Fruit fly (Drosophila melanogaster): Measurements from ENCODE around the gene CG46318.
A peak's percentile ranks its signal among the peaks of the same experiment; 100 is the strongest.

The CG46318 gene

DNA sequence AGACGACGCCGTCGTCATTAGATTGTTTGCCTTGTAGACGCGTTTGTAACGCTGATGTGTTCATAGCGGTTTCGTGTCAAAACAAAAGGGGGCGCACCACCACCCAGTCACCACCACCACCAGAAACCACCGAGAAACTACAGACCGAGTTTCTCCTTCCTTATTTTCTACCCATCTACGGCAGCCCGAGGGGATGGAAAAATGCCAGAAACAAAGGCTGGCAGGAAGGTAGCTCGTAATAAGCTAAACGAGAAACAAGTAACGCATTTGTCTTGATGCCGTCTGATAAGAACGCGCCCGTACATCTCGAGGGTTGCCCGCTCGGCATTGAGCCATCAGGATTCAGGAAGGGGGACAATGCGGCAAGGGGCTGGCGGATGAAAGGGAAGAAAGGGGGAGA lies 27.1 kb downstream of the CG46318 start:
- TF ChIP-seq CG15710 (tag; optimal IDR thresholded peaks at IDR 0.05) (no peak), CG17806 (tag; optimal IDR thresholded peaks at IDR 0.05) (no peak), CG12605 (GFP tag; IDR thresholded peaks at IDR 0.05) (no peak)

DNA sequence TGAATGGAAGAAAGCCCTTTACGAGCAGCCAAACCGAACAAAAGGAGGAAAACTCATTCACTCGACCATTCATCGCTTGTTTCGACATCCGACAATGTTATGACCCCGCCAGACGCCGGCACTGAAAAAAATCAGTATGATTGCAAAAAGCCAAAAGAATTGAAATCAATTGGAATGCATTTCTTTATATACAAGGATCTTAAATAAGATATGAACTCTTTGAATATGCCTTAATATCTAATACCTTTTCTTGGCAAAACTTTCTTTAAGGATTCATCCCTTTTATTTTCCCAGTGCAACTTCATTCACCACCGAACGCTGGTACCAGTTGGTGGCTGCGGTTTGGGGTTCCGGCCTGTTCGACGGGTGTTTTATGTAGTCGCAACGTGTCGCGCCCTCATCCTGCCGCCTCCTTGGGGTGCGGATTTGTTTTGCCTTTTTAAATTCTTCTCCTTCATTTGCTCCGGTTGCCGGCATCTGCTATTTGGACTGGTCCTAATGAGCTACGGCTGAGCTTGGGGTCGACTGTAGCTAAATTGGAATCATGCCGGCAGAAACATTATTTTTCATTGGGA lies 39.5 kb downstream of the CG46318 start:
- TF ChIP-seq Pif1B (GFP tag; optimal IDR thresholded peaks at IDR 0.05), result peak; percentile 43
- no peak for TF ChIP-seq CG32121 (GFP tag; IDR thresholded peaks at IDR 0.05)
- no peak for TF ChIP-seq CG9948 (tag; optimal IDR thresholded peaks at IDR 0.05)
- TF ChIP-seq Pif1A (GFP tag; optimal IDR thresholded peaks at IDR 0.05), result peak; percentile 53
- no peak for TF ChIP-seq EcR (GFP tag; optimal IDR thresholded peaks at IDR 0.05)
- TF ChIP-seq rn (GFP tag; IDR thresholded peaks at IDR 0.05), result no peak
- no peak for TF ChIP-seq CG17806 (tag; optimal IDR thresholded peaks at IDR 0.05)
- peak; percentile 37 for TF ChIP-seq CG34367 (tag; optimal IDR thresholded peaks at IDR 0.05)
- peak; percentile 41 for TF ChIP-seq gl (tag; optimal IDR thresholded peaks at IDR 0.05)
- peak; percentile 79 for TF ChIP-seq CG8159 (tag; optimal IDR thresholded peaks at IDR 0.05)
- TF ChIP-seq Ets98B (GFP tag; IDR thresholded peaks at IDR 0.05), result no peak
- no peak for TF ChIP-seq D1 (tag; optimal IDR thresholded peaks at IDR 0.05)
- peak; percentile 73 for TF ChIP-seq CG15710 (tag; optimal IDR thresholded peaks at IDR 0.05)
- TF ChIP-seq CG8301 (tag; optimal IDR thresholded peaks at IDR 0.05), result no peak
- no peak for TF ChIP-seq CG10348 (GFP tag; IDR thresholded peaks at IDR 0.05)
- no peak; the same call in 1 of the 2 replicates for TF ChIP-seq CG12605 (GFP tag; IDR thresholded peaks at IDR 0.05)
- no peak for TF ChIP-seq CG4496 (GFP tag; IDR thresholded peaks at IDR 0.05)
- no peak for TF ChIP-seq Snoo (tag; optimal IDR thresholded peaks at IDR 0.05)
- peak; percentile 42 for TF ChIP-seq CG14655 (GFP tag; optimal IDR thresholded peaks at IDR 0.05)
- TF ChIP-seq CG13204 (GFP tag; optimal IDR thresholded peaks at IDR 0.05), result peak; percentile 9
- no peak; the same call in 2 of the 3 replicates for TF ChIP-seq fd96Ca (GFP tag; IDR thresholded peaks at IDR 0.05)

DNA sequence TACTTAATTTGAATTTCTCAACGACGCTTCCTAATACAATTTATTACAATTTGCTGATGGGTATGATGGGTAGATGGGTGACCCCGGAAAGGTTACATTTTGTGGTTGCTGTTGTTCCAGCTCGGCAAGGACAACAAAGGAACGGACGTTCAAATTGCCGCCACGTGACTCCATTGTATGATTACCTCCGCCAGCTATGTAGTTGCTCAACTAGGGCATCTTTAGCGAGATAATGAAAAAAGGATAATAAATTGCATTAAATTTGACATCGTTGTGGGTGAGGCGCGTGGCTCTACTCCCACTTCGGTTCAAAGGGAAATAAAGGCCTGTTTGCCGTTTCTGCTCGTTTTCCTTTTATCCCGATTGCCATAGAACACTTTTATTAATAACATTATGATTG lies 41.0 kb downstream of the CG46318 start:
- TF ChIP-seq Pif1A (GFP tag; optimal IDR thresholded peaks at IDR 0.05), result no peak
- TF ChIP-seq CG10348 (GFP tag; IDR thresholded peaks at IDR 0.05), result no peak
- no peak for TF ChIP-seq Snoo (tag; optimal IDR thresholded peaks at IDR 0.05)
- TF ChIP-seq CG9948 (tag; optimal IDR thresholded peaks at IDR 0.05), result no peak
- TF ChIP-seq Ets98B (GFP tag; IDR thresholded peaks at IDR 0.05), result no peak
- TF ChIP-seq D1 (tag; optimal IDR thresholded peaks at IDR 0.05), result no peak
- TF ChIP-seq rn (GFP tag; IDR thresholded peaks at IDR 0.05), result no peak

DNA sequence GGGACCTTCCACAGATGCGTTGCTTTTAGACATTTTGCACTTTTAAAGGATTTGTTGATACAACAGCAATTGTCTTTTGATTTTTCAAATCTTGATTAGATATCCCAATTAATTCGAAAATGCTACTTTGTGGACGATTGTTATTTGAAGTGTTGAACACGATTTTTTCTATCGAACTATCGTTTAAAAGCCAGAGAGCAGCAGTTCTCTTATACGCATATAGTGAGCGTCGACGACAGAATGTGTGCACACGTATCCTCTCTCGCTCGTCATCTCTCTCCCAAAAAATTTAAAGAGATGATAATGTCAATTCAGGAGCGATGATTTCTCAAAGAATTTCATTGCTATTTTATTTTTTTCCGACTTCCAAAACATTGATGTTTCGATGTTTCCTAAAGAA lies 42.1 kb downstream of the CG46318 start, which contains the start of gene CG34283:
TSS of gene CG34283 (minus strand) at position 101 of the 400 bp plus-strand sequence.
- TF ChIP-seq CG32121 (GFP tag; IDR thresholded peaks at IDR 0.05) (no peak), gl (tag; optimal IDR thresholded peaks at IDR 0.05) (no peak)

DNA sequence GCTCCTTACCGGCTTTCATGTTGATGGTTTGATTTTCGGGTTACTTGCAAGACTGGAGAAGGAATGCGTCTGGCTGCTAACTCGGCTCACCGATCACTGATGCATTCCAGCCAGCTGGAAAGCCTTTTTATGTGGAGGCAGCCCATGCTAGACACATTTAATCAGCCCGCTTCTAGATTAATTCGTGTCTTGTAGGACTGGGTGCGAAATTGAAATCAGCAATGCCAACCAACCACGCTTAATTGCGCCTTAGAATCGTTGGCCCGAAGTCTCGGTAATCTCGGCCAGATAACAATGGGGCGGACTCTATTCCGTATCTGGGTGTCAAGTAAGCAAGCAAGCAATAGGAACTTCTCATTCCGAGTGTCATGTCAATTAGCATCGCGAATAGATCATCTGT lies 45.9 kb downstream of the CG46318 start, which contains the start of gene CG7714:
TSS of gene CG7714 (minus strand) at position 101 of the 400 bp plus-strand sequence.
- TF ChIP-seq Ets98B (GFP tag; IDR thresholded peaks at IDR 0.05), result no peak
- no peak for TF ChIP-seq CG15710 (tag; optimal IDR thresholded peaks at IDR 0.05)
- no peak for TF ChIP-seq gl (tag; optimal IDR thresholded peaks at IDR 0.05)
- TF ChIP-seq CG10348 (GFP tag; IDR thresholded peaks at IDR 0.05), result no peak

DNA sequence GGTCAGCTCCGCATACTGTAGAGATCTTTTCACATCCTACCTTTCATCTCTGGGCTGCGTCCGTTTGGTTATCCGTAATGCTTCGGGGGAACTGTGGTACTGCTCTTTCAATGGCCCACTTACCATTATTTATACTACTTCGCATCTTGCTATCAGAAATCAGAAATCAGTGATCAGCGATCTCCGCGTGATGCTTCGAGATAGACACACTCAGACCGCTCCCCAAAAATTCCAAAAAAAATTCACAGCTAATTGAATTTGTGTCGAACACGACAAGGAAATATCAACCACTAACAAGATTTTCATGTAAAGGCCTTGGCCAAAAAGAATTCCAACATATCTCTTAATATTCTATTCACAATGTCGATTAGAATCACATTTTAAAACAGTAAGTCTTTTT lies 48.0 kb downstream of the CG46318 start, which contains the start of gene CG7715:
TSS of gene CG7715 (minus strand) at position 101 of the 400 bp plus-strand sequence.
- no peak for TF ChIP-seq Ets98B (GFP tag; IDR thresholded peaks at IDR 0.05)
- no peak for TF ChIP-seq CG9948 (tag; optimal IDR thresholded peaks at IDR 0.05)
- TF ChIP-seq CG4496 (GFP tag; IDR thresholded peaks at IDR 0.05), result no peak
- no peak for TF ChIP-seq CG12605 (GFP tag; IDR thresholded peaks at IDR 0.05)
- no peak for TF ChIP-seq D1 (tag; optimal IDR thresholded peaks at IDR 0.05)
- no peak for TF ChIP-seq gl (tag; optimal IDR thresholded peaks at IDR 0.05)
- no peak for TF ChIP-seq CG13204 (GFP tag; optimal IDR thresholded peaks at IDR 0.05)
- TF ChIP-seq Pif1B (GFP tag; optimal IDR thresholded peaks at IDR 0.05), result no peak
- no peak for TF ChIP-seq CG34367 (tag; optimal IDR thresholded peaks at IDR 0.05)
- no peak for TF ChIP-seq CG10348 (GFP tag; IDR thresholded peaks at IDR 0.05)
- TF ChIP-seq CG8159 (tag; optimal IDR thresholded peaks at IDR 0.05), result no peak
- TF ChIP-seq rn (GFP tag; IDR thresholded peaks at IDR 0.05), result no peak
- no peak for TF ChIP-seq CG32121 (GFP tag; IDR thresholded peaks at IDR 0.05)
- TF ChIP-seq fd96Ca (GFP tag; IDR thresholded peaks at IDR 0.05), result no peak
- TF ChIP-seq CG14655 (GFP tag; optimal IDR thresholded peaks at IDR 0.05), result no peak
- TF ChIP-seq CG17806 (tag; optimal IDR thresholded peaks at IDR 0.05), result no peak
- TF ChIP-seq CG15710 (tag; optimal IDR thresholded peaks at IDR 0.05), result no peak
- TF ChIP-seq EcR (GFP tag; optimal IDR thresholded peaks at IDR 0.05), result no peak

DNA sequence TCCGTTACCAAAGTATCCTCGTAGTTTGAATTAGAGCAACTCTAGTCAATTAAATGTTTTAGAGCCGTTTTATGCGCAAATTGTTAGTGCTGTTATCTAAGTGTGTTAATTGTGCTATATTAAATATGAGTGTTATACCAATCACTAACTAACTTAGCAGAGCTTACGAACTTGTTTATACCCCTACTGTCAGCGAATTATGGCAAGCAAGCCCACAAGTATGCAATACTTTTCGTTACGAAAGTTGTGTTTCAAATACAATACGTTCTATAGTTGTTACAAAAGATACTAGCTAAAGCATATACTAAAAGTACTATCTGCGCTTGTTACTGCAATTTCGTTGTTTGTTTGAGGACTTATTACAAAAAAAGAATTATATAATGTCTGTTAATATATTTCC lies 50.8 kb downstream of the CG46318 start:
- TF ChIP-seq CG8301 (tag; optimal IDR thresholded peaks at IDR 0.05) (no peak), CG9948 (tag; optimal IDR thresholded peaks at IDR 0.05) (no peak), CG8159 (tag; optimal IDR thresholded peaks at IDR 0.05) (no peak), EcR (GFP tag; optimal IDR thresholded peaks at IDR 0.05) (no peak), CG34367 (tag; optimal IDR thresholded peaks at IDR 0.05) (no peak), rn (GFP tag; IDR thresholded peaks at IDR 0.05) (no peak), Ets98B (GFP tag; IDR thresholded peaks at IDR 0.05) (no peak), CG10348 (GFP tag; IDR thresholded peaks at IDR 0.05) (no peak), CG13204 (GFP tag; optimal IDR thresholded peaks at IDR 0.05) (no peak), CG15710 (tag; optimal IDR thresholded peaks at IDR 0.05) (no peak), fd96Ca (GFP tag; IDR thresholded peaks at IDR 0.05) (no peak), gl (tag; optimal IDR thresholded peaks at IDR 0.05) (no peak), CG14655 (GFP tag; optimal IDR thresholded peaks at IDR 0.05) (no peak), CG32121 (GFP tag; IDR thresholded peaks at IDR 0.05) (no peak), Pif1A (GFP tag; optimal IDR thresholded peaks at IDR 0.05) (no peak), Snoo (tag; optimal IDR thresholded peaks at IDR 0.05) (no peak)

All from whole organism, pupa.